Fruit fly (Drosophila melanogaster): Measurements from ENCODE around the gene CG10237.

Gene CG10237

dm6 chr2L:19434260-19434659 lies 8.3 kb downstream of the CG10237 start (continued):
- TF ChIP-seq CG7963 (GFP tag; IDR thresholded peaks at IDR 0.05; ENCODE audit: partially characterized antibody) (no peak), ab (GFP tag; optimal IDR thresholded peaks at IDR 0.05) (no peak), CG7556 (GFP tag; optimal IDR thresholded peaks at IDR 0.05) (peak; percentile 38), prd (optimal IDR thresholded peaks at IDR 0.05) (no peak), prd (GFP tag; IDR thresholded peaks at IDR 0.05) (no peak), tio (GFP tag; optimal IDR thresholded peaks at IDR 0.05) (no peak), E2f1 (GFP tag; IDR thresholded peaks at IDR 0.05) (no peak), CG31441 (GFP tag; IDR thresholded peaks at IDR 0.05) (peak; percentile 63), Sox100B (GFP tag; optimal IDR thresholded peaks at IDR 0.05) (peak; percentile 65), CG15601 (tag; optimal IDR thresholded peaks at IDR 0.05) (peak; percentile 66), Rfx (GFP tag; IDR thresholded peaks at IDR 0.05) (no peak), CG3163 (GFP tag; optimal IDR thresholded peaks at IDR 0.05) (no peak), zfh1 (GFP tag; IDR thresholded peaks at IDR 0.05) (no peak), CG12236 (GFP tag; optimal IDR thresholded peaks at IDR 0.05) (peak; percentile 16), HmgD (GFP tag; optimal IDR thresholded peaks at IDR 0.05) (no peak), cato (GFP tag; optimal IDR thresholded peaks at IDR 0.05; ENCODE audit: borderline replicate concordance) (no peak), corto (GFP tag; optimal IDR thresholded peaks at IDR 0.05) (no peak), dmrt99B (tag; optimal IDR thresholded peaks at IDR 0.05) (peak; percentile 41), CG6683 (GFP tag; optimal IDR thresholded peaks at IDR 0.05) (peak; percentile 51), aop (GFP tag; IDR thresholded peaks at IDR 0.05) (no peak), rib (GFP tag; IDR thresholded peaks at IDR 0.05) (no peak), CG10959 (GFP tag; IDR thresholded peaks at IDR 0.05) (0 out of 2 replicates have a peak, but pooled peaks have one; percentile 32), Chrac-16 (GFP tag; optimal IDR thresholded peaks at IDR 0.05) (no peak), CG6765 (GFP tag; optimal IDR thresholded peaks at IDR 0.05) (peak; percentile 32), hbn (GFP tag; IDR thresholded peaks at IDR 0.05; ENCODE audit: partially characterized antibody) (no peak), CG11560 (tag; IDR thresholded peaks at IDR 0.05) (no peak), Aef1 (GFP tag; IDR thresholded peaks at IDR 0.05) (no peak), E2f2 (GFP tag; IDR thresholded peaks at IDR 0.05) (no peak), fd3F (GFP tag; optimal IDR thresholded peaks at IDR 0.05) (no peak), kni (GFP tag; optimal IDR thresholded peaks at IDR 0.05) (peak; percentile 52), Nf-YC (tag; optimal IDR thresholded peaks at IDR 0.05) (no peak), PHDP (tag; optimal IDR thresholded peaks at IDR 0.05) (peak; percentile 75), Nf-YB (GFP tag; optimal IDR thresholded peaks at IDR 0.05) (peak; percentile 57), CG4328 (GFP tag; optimal IDR thresholded peaks at IDR 0.05) (peak; percentile 60), tna (GFP tag; IDR thresholded peaks at IDR 0.05; ENCODE audit: partially characterized antibody) (no peak), CG12942 (GFP tag; optimal IDR thresholded peaks at IDR 0.05) (peak; percentile 8), scrt (GFP tag; optimal IDR thresholded peaks at IDR 0.05) (peak; percentile 43), kay (GFP tag; optimal IDR thresholded peaks at IDR 0.05) (no peak), CG2889 (GFP tag; IDR thresholded peaks at IDR 0.05) (no peak), CG10209 (GFP tag; optimal IDR thresholded peaks at IDR 0.05) (peak; percentile 57), jigr1 (GFP tag; IDR thresholded peaks at IDR 0.05) (no peak), row (GFP tag; IDR thresholded peaks at IDR 0.05) (no peak), CG10366 (GFP tag; IDR thresholded peaks at IDR 0.05) (no peak), Xrp1 (GFP tag; IDR thresholded peaks at IDR 0.05) (peak; percentile 68), CG14710 (tag; optimal IDR thresholded peaks at IDR 0.05) (peak; percentile 72), cwo (GFP tag; optimal IDR thresholded peaks at IDR 0.05) (no peak), pb (GFP tag; optimal IDR thresholded peaks at IDR 0.05) (no peak), unpg (GFP tag; optimal IDR thresholded peaks at IDR 0.05) (peak; percentile 61), CG1602 (GFP tag; optimal IDR thresholded peaks at IDR 0.05) (no peak), Lhr (GFP tag; optimal IDR thresholded peaks at IDR 0.05) (peak; percentile 33), ems (GFP tag; optimal IDR thresholded peaks at IDR 0.05) (no peak), CG1832 (GFP tag; optimal IDR thresholded peaks at IDR 0.05) (no peak)
